Fruit fly (Drosophila melanogaster): ENCODE measurements around the gene Rbp1-like.
A peak's percentile ranks its signal among the peaks of the same experiment; 100 is the strongest.

Gene Rbp1-like

dm6 chrX:13384583-13385342 is at the start of gene Rbp1-like, which contains the start of gene Tim9a:
Gene Rbp1-like (minus strand): TSS chrX:13384877.
Gene Tim9a (plus strand): TSS chrX:13385210.
- peak; percentile 52 for TF ChIP-seq CG17801 (GFP tag; optimal IDR thresholded peaks at IDR 0.05; ENCODE audit: partially characterized antibody)

- no peak for TF ChIP-seq CG17801 (GFP tag; optimal IDR thresholded peaks at IDR 0.05; ENCODE audit: partially characterized antibody)
Measured at dm6 chrX:13434065-13434464, 49.4 kb upstream of the Rbp1-like start.

dm6 chrX:13421059-13421458 is 36.4 kb upstream of the Rbp1-like start:
- TF ChIP-seq CG17801 (GFP tag; optimal IDR thresholded peaks at IDR 0.05; ENCODE audit: partially characterized antibody) = no peak

dm6 chrX:13412941-13413613 is 28.4 kb upstream of the Rbp1-like start, which contains the start of the genes CG1998 and Set2:
Gene CG1998 (minus strand): TSS chrX:13413074.
Gene Set2 (plus strand): TSS chrX:13413242.
- no peak for TF ChIP-seq CG17801 (GFP tag; optimal IDR thresholded peaks at IDR 0.05; ENCODE audit: partially characterized antibody)

dm6 chrX:13411376-13411973 is 26.8 kb upstream of the Rbp1-like start:
- no peak for TF ChIP-seq CG17801 (GFP tag; optimal IDR thresholded peaks at IDR 0.05; ENCODE audit: partially characterized antibody)

DNA sequence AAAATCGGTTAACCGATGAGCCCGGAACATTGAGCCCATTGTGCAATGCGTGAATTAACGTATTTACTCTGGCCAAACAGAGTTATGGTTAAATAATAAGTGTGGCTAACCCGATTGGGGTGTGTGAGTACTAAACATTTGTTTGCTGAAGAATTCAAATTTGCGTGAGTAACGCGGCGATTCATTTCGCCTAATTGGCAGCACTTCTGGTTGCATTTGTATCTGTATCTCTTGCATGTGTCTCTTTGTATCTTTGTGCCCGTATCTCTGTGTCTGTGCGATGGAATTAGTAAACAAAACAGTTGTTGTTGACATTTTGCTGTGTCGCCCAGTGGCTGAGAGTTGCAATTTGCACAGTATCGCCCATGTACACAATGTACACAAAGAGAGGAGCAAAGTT is 26.2 kb upstream of the Rbp1-like start:
- no peak for TF ChIP-seq CG17801 (GFP tag; optimal IDR thresholded peaks at IDR 0.05; ENCODE audit: partially characterized antibody)

dm6 chrX:13407673-13408072 is 23.0 kb upstream of the Rbp1-like start:
- TF ChIP-seq CG17801 (GFP tag; optimal IDR thresholded peaks at IDR 0.05; ENCODE audit: partially characterized antibody) = no peak

- TF ChIP-seq CG17801 (GFP tag; optimal IDR thresholded peaks at IDR 0.05; ENCODE audit: partially characterized antibody) = no peak
Measured at dm6 chrX:13406293-13406692, 21.6 kb upstream of the Rbp1-like start.

dm6 chrX:13403962-13404830 is 19.5 kb upstream of the Rbp1-like start, which contains the start of gene GstT4:
Gene GstT4 (plus strand): TSS chrX:13404749.
- peak; percentile 27 for TF ChIP-seq CG17801 (GFP tag; optimal IDR thresholded peaks at IDR 0.05; ENCODE audit: partially characterized antibody)

DNA sequence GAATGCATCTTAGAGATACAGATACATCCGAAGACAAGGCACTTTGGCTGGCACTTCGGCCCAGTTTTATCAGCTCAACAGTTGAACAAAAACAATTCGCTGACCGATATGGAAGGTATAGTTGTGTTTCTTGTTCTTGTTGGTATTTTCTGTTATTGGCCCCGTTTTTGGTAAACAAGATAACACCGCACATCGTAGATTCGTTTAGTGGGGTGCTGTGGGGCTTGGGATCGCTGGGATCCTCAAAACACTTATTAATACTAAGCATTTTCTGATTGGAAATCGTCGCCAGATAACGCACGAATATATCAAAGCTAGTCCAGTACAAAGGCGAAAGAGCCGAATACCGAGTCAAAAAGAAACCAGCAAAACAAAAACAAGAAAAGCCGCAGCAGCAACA is 18.9 kb upstream of the Rbp1-like start:
- TF ChIP-seq CG17801 (GFP tag; optimal IDR thresholded peaks at IDR 0.05; ENCODE audit: partially characterized antibody) = no peak

DNA sequence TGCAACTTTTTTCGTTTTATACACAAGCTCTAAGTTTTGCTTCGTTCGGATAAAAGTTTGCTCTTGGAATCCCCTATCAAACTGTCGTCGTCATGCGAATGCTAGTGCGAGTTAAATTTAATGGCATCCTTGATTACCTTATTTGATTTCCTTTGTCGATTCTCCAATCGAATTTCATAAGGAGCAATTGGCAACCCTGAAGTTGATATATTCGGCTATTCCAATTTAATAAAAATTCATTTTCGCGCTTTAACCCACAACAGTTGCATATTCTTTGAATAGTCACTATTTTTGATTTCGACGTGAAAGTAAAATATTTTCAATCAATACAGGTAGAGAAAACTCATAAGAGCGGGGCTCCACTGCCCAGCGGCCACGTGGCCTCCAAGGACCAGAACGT is 18.1 kb upstream of the Rbp1-like start, which contains the start of gene CG12725:
CG12725 (minus strand) TSS at position 101 of the 400 bp plus-strand sequence.
- no peak for TF ChIP-seq CG17801 (GFP tag; optimal IDR thresholded peaks at IDR 0.05; ENCODE audit: partially characterized antibody)

- peak; percentile 18 for TF ChIP-seq CG17801 (GFP tag; optimal IDR thresholded peaks at IDR 0.05; ENCODE audit: partially characterized antibody)
Measured at dm6 chrX:13401245-13401644, 16.6 kb upstream of the Rbp1-like start.

- TF ChIP-seq CG17801 (GFP tag; optimal IDR thresholded peaks at IDR 0.05; ENCODE audit: partially characterized antibody) = no peak
Measured at dm6 chrX:13397610-13398009, 12.9 kb upstream of the Rbp1-like start.

DNA sequence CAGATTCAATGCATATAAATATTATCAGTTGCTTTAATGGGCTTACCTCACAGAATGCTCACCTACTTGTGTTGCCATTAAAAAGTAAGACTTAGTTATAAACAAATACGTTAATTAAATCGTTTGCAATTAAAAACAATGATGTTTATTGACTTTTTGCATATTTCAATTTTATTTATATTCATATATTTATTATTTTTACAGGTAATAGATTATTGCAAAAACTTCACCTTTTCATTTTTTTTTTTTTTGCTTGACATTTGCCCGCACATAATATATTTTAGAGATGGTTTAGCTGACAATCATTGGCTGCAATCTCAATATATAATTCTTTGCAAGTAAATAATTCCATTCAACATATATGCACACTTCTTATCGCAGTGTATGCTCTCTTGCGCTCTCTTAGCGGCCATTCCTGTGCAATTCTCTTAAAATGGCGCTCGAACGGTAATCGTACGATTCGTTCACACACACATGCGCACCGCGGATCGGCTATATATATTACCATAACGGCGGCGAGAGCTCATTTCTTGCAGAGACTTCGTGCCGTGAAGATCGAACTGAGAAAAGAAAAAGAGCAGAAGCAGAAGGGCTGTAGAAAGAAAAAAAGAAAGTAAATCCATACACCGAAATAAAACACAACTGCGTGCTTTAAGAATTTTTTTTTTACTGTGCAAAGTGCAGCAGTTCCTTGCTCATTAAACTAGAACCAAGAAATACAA is 11.9 kb upstream of the Rbp1-like start, which contains the start of gene Bcat:
Bcat (plus strand) TSS at position 522 of the 722 bp plus-strand sequence.
- peak; percentile 76 for TF ChIP-seq CG17801 (GFP tag; optimal IDR thresholded peaks at IDR 0.05; ENCODE audit: partially characterized antibody)

All from ovary, adult (tissue).